Fruit fly (Drosophila melanogaster) whole organism, embryonic: Measurements from ENCODE around the gene Acp76A.

Source experiments
- B-H1 ChIP-seq: fragments of 200-800 bp; sonication (Bioruptor generic); IDR thresholded peaks from 3 replicates; pipeline ENCODE4 v1.3.6; 2022; ENCODE audit warnings: missing biosample characterization, missing genetic modification characterization
- B-H2 ChIP-seq: fragments of 200-800 bp; sonication (Bioruptor generic); optimal IDR thresholded peaks from 2 replicates; lab custom pipeline; 2018; ENCODE audit warnings: missing biosample characterization, mild to moderate bottlenecking, missing genetic modification characterization
- BEAF-32 ChIP-seq: fragments of 200-800 bp; sonication (Bioruptor generic); optimal IDR thresholded peaks from 3 replicates; lab custom pipeline; 2017; ENCODE audit warnings: missing biosample characterization, missing genetic modification characterization, mild to moderate bottlenecking, moderate library complexity, missing genetic modification reagents
- CG10543 ChIP-seq: fragments of 200-800 bp; sonication (Bioruptor generic); optimal IDR thresholded peaks from 3 replicates; lab custom pipeline; 2017; ENCODE audit warnings: missing biosample characterization, mild to moderate bottlenecking, missing genetic modification characterization, moderate library complexity
- CG10565 ChIP-seq: fragments of 200-800 bp; sonication (Bioruptor generic); optimal IDR thresholded peaks from 3 replicates; lab custom pipeline; 2016; ENCODE audit warnings: missing biosample characterization, mild to moderate bottlenecking, missing genetic modification characterization
- CG11398 ChIP-seq: fragments of 200-800 bp; sonication (Bioruptor generic); optimal IDR thresholded peaks from 2 replicates; lab custom pipeline; 2016; ENCODE audit warnings: missing biosample characterization, missing genetic modification characterization
- CG12769 ChIP-seq: fragments of 200-800 bp; sonication (Bioruptor generic); optimal IDR thresholded peaks from 2 replicates; lab custom pipeline; 2019; ENCODE audit warnings: missing biosample characterization, mild to moderate bottlenecking, missing genetic modification characterization, moderate library complexity
- CG13894 ChIP-seq: fragments of 200-800 bp; sonication (Bioruptor generic); optimal IDR thresholded peaks from 3 replicates; lab custom pipeline; 2018; ENCODE audit warnings: missing biosample characterization, mild to moderate bottlenecking, missing genetic modification characterization, moderate library complexity
- CG18011 ChIP-seq: fragments of 200-800 bp; sonication (Bioruptor generic); optimal IDR thresholded peaks from 2 replicates; lab custom pipeline; 2017; ENCODE audit warnings: missing biosample characterization, missing genetic modification characterization, mild to moderate bottlenecking, moderate library complexity, missing genotype
- CG32532 ChIP-seq: fragments of 200-800 bp; sonication (Bioruptor generic); IDR thresholded peaks from 2 replicates; pipeline ENCODE4 v1.3.6; 2022; ENCODE audit warnings: missing biosample characterization, missing genetic modification characterization
- CG4360 ChIP-seq: fragments of 200-800 bp; sonication (Bioruptor generic); IDR thresholded peaks from 2 replicates; pipeline ENCODE4 v1.3.6; 2022; ENCODE audit warnings: missing biosample characterization, missing genetic modification characterization
- CG7745 ChIP-seq: fragments of 200-800 bp; sonication (Bioruptor generic); optimal IDR thresholded peaks from 2 replicates; lab custom pipeline; 2018; ENCODE audit warnings: missing biosample characterization, mild to moderate bottlenecking, missing genetic modification characterization, moderate library complexity
- CG8359 ChIP-seq: fragments of 200-800 bp; sonication (Bioruptor generic); optimal IDR thresholded peaks from 2 replicates; lab custom pipeline; 2017; ENCODE audit warnings: missing biosample characterization, mild to moderate bottlenecking, missing genetic modification characterization, borderline replicate concordance
- CG9797 ChIP-seq: fragments of 200-800 bp; sonication (Bioruptor generic); optimal IDR thresholded peaks from 3 replicates; lab custom pipeline; 2018; ENCODE audit warnings: missing biosample characterization, mild to moderate bottlenecking, missing genetic modification characterization
- Dfd ChIP-seq, 2 experiments: fragments of >200 bp; optimal IDR thresholded peaks; 2 replicates each; lab custom pipeline; 2017; ENCODE audit warnings: missing biosample characterization in 2 of 2, missing genetic modification characterization in 2 of 2
- HLHmδ ChIP-seq: fragments of 200-800 bp; sonication (Bioruptor generic); optimal IDR thresholded peaks from 2 replicates; lab custom pipeline; 2018; ENCODE audit warnings: missing biosample characterization, mild to moderate bottlenecking, missing genetic modification characterization, moderate library complexity
- Med ChIP-seq: fragments of 200-800 bp; sonication (Bioruptor generic); peaks from one replicate; lab custom pipeline; 2016; ENCODE audit warnings: missing biosample characterization, missing genetic modification characterization, mild to moderate bottlenecking, inconsistent platforms, moderate library complexity
- Nf-YB ChIP-seq: fragments of 200-800 bp; sonication (Bioruptor generic); optimal IDR thresholded peaks from 3 replicates; lab custom pipeline; 2019; ENCODE audit warnings: missing biosample characterization, mild to moderate bottlenecking, missing genetic modification characterization, moderate library complexity
- Oaz ChIP-seq: fragments of 200-800 bp; sonication (Bioruptor generic); IDR thresholded peaks from 2 replicates; pipeline ENCODE4 v1.3.6; 2022; ENCODE audit warnings: missing biosample characterization, missing genetic modification characterization
- Pdp1 ChIP-seq, 2 experiments: fragments of 200-800 bp; sonication (Bioruptor generic); optimal IDR thresholded peaks; 3 replicates each; lab custom pipeline; 2016; ENCODE audit warnings: missing biosample characterization in 2 of 2, missing genetic modification characterization in 2 of 2, mild to moderate bottlenecking in 1 of 2, moderate library complexity in 1 of 2
- Ptx1 ChIP-seq: fragments of 200-800 bp; sonication (Bioruptor generic); IDR thresholded peaks from 2 replicates; pipeline ENCODE4 v1.3.6; 2022; ENCODE audit warnings: missing biosample characterization, missing genetic modification characterization
- Rfx ChIP-seq: fragments of 200-800 bp; sonication (Bioruptor generic); IDR thresholded peaks from 2 replicates; pipeline ENCODE4 v1.3.6; 2022; ENCODE audit warnings: missing biosample characterization, missing genetic modification characterization
- Sry-δ ChIP-seq: fragments of 200-800 bp; sonication (Bioruptor generic); optimal IDR thresholded peaks from 2 replicates; lab custom pipeline; 2016; ENCODE audit warnings: missing biosample characterization, missing genetic modification characterization
- bcd ChIP-seq: fragments of 200-800 bp; sonication (Bioruptor generic); optimal IDR thresholded peaks from 2 replicates; lab custom pipeline; 2017; ENCODE audit warnings: missing biosample characterization, mild to moderate bottlenecking, missing genetic modification characterization
- chinmo ChIP-seq: fragments of 200-800 bp; sonication (Bioruptor generic); IDR thresholded peaks from 4 replicates; pipeline ENCODE4 v1.3.6; 2022; ENCODE audit warnings: missing biosample characterization, missing genetic modification characterization; ENCODE audit not compliant: partially characterized antibody
- ci ChIP-seq: fragments of 200-800 bp; sonication (Bioruptor generic); IDR thresholded peaks from 3 replicates; pipeline ENCODE4 v1.3.6; 2022; ENCODE audit warnings: missing biosample characterization, missing genetic modification characterization
- croc ChIP-seq: fragments of 200-800 bp; sonication (Bioruptor generic); conservative IDR thresholded peaks from 3 replicates; pipeline ENCODE4 v1.3.6; 2022; ENCODE audit warnings: missing biosample characterization, missing genetic modification characterization
- crol ChIP-seq: fragments of 200-800 bp; sonication (Bioruptor generic); IDR thresholded peaks from 2 replicates; pipeline ENCODE4 v1.3.6; 2022; ENCODE audit warnings: missing biosample characterization, missing genetic modification characterization
- da ChIP-seq: fragments of 200-800 bp; sonication (Bioruptor generic); optimal IDR thresholded peaks from 2 replicates; lab custom pipeline; 2016; ENCODE audit warnings: missing biosample characterization, missing genetic modification characterization
- emc ChIP-seq: fragments of 200-800 bp; sonication (Bioruptor generic); optimal IDR thresholded peaks from 2 replicates; lab custom pipeline; 2016; ENCODE audit warnings: missing biosample characterization, missing genetic modification characterization
- eyg ChIP-seq: fragments of 200-800 bp; sonication (Bioruptor generic); optimal IDR thresholded peaks from 3 replicates; lab custom pipeline; 2016; ENCODE audit warnings: missing biosample characterization, missing genetic modification characterization
- gro ChIP-seq: fragments of 200-800 bp; sonication (Bioruptor generic); optimal IDR thresholded peaks from 2 replicates; lab custom pipeline; 2016; ENCODE audit warnings: missing biosample characterization, missing genetic modification characterization
- ham ChIP-seq: fragments of 200-800 bp; sonication (Bioruptor generic); IDR thresholded peaks from 2 replicates; pipeline ENCODE4 v1.3.6; 2022; ENCODE audit warnings: missing biosample characterization, missing genetic modification characterization
- kay ChIP-seq: fragments of 200-800 bp; sonication (Bioruptor generic); optimal IDR thresholded peaks from 2 replicates; lab custom pipeline; 2016; ENCODE audit warnings: missing biosample characterization, missing genetic modification characterization
- lov ChIP-seq, 2 experiments: fragments of 200-800 bp in 1 of 2; fragments of >200 bp in 1 of 2; sonication (Bioruptor generic) in 1 of 2; IDR thresholded peaks in 1 of 2; optimal IDR thresholded peaks in 1 of 2; 2 replicates in 1 of 2; 3 replicates in 1 of 2; pipeline versions ENCODE4 v1.3.6 to Lab custom; 2017 to 2022; ENCODE audit warnings: missing biosample characterization in 1 of 2, missing genetic modification characterization in 1 of 2
- oc ChIP-seq: fragments of 200-800 bp; sonication (Bioruptor generic); optimal IDR thresholded peaks from 2 replicates; lab custom pipeline; 2018; ENCODE audit warnings: missing biosample characterization, mild to moderate bottlenecking, missing genetic modification characterization, moderate library complexity
- pb ChIP-seq: fragments of 200-800 bp; sonication (Bioruptor generic); optimal IDR thresholded peaks from 3 replicates; lab custom pipeline; 2016; ENCODE audit warnings: missing biosample characterization, missing genetic modification characterization
- pros ChIP-seq: fragments of 200-800 bp; sonication (Bioruptor generic); optimal IDR thresholded peaks from 3 replicates; lab custom pipeline; 2019; ENCODE audit warnings: missing biosample characterization, mild to moderate bottlenecking, missing genetic modification characterization, moderate library complexity
- sd ChIP-seq: fragments of 200-800 bp; sonication (Bioruptor generic); optimal IDR thresholded peaks from 3 replicates; lab custom pipeline; 2018; ENCODE audit warnings: missing biosample characterization, mild to moderate bottlenecking, missing genetic modification characterization, moderate library complexity
- sens ChIP-seq: fragments of 200-800 bp; sonication (Bioruptor generic); peaks from one replicate; lab custom pipeline; 2016; ENCODE audit warnings: missing biosample characterization, missing genetic modification characterization
- sens-2 ChIP-seq: fragments of 200-800 bp; sonication (Bioruptor generic); IDR thresholded peaks from 2 replicates; pipeline ENCODE4 v1.3.6; 2022; ENCODE audit warnings: missing biosample characterization, missing genetic modification characterization
- sqz ChIP-seq: fragments of 200-800 bp; sonication (Bioruptor generic); optimal IDR thresholded peaks from 3 replicates; lab custom pipeline; 2018; ENCODE audit warnings: missing biosample characterization, mild to moderate bottlenecking, missing genetic modification characterization
- tup ChIP-seq: fragments of 200-800 bp; sonication (Bioruptor generic); optimal IDR thresholded peaks from 2 replicates; lab custom pipeline; 2016; ENCODE audit warnings: missing biosample characterization, mild to moderate bottlenecking, missing genetic modification characterization, moderate library complexity
- twi ChIP-seq: fragments of 200-800 bp; optimal IDR thresholded peaks from 2 replicates; lab custom pipeline; 2019; ENCODE audit warnings: missing biosample characterization, mild to moderate bottlenecking, missing genetic modification characterization, moderate library complexity
- vfl ChIP-seq: fragments of 200-800 bp; sonication (Bioruptor generic); optimal IDR thresholded peaks from 2 replicates; lab custom pipeline; 2016; ENCODE audit warnings: missing biosample characterization, missing genetic modification characterization
- zfh1 ChIP-seq: fragments of 200-800 bp; sonication (Bioruptor generic); IDR thresholded peaks from 3 replicates; pipeline ENCODE4 v1.3.6; 2022; ENCODE audit warnings: missing biosample characterization, missing genetic modification characterization

The Acp76A gene

DNA sequence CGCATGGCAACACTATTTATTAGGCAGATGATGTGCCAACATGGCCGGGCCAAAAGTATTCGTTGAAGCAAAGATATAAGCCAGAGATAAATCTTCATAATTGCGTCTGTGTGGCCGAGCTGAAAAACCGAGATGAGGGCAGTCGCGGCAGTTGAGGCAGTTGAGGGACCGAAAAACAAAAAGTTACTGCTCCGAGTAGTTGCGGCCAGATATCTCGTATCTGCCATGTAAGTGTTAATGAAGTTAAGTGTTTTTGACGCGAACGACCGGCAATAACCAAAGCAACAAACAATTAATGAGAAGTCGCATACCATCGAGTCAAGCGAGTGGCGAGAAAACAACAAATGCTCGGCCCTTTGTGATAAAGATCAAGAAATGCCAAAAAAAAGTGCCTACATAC lies 37.0 kb downstream of the Acp76A start (continued):
- TF ChIP-seq zfh1 (0 out of 3 replicates have a peak, but pooled peaks have one; percentile 22), pb (GFP tag; lab: Kevin White, UChicago) (no peak), da (GFP tag; lab: Kevin White, UChicago) (no peak), CG13894 (tag; lab: Kevin White, UChicago) (peak; percentile 12), CG10565 (no peak), crol (GFP tag; lab: Robert Waterston, UW) (peak; percentile 43; the same call in 1 of the 2 replicates)

- TF ChIP-seq B-H2 (GFP tag; lab: Kevin White, UChicago) (peak; percentile 4), Pdp1 (GFP tag; optimal IDR thresholded peaks at IDR 0.05; lab: Kevin White, UChicago) (peak in 1 of 2 experiments; percentile 23), gro (GFP tag; lab: Kevin White, UChicago) (peak; percentile 41), CG13894 (tag; lab: Kevin White, UChicago) (peak; percentile 40), sqz (GFP tag; lab: Kevin White, UChicago) (peak; percentile 22), Ptx1 (GFP tag; lab: Robert Waterston, UW) (no peak), Dfd (GFP tag; optimal IDR thresholded peaks at IDR 0.05; lab: Kevin White, UChicago) (no peak), chinmo (peak; percentile 60; the same call in 1 of the 4 replicates), Rfx (GFP tag; lab: Robert Waterston, UW) (0 out of 2 replicates have a peak, but pooled peaks have one; percentile 34), CG12769 (tag; lab: Kevin White, UChicago) (peak; percentile 44), CG32532 (no peak), sd (tag; lab: Kevin White, UChicago) (peak; percentile 86), Med (GFP tag; lab: Kevin White, UChicago) (peak; percentile 73), CG4360 (peak; percentile 71)
Measured at dm6 chr3L:19014090-19014489, 37.7 kb downstream of the Acp76A start.

DNA sequence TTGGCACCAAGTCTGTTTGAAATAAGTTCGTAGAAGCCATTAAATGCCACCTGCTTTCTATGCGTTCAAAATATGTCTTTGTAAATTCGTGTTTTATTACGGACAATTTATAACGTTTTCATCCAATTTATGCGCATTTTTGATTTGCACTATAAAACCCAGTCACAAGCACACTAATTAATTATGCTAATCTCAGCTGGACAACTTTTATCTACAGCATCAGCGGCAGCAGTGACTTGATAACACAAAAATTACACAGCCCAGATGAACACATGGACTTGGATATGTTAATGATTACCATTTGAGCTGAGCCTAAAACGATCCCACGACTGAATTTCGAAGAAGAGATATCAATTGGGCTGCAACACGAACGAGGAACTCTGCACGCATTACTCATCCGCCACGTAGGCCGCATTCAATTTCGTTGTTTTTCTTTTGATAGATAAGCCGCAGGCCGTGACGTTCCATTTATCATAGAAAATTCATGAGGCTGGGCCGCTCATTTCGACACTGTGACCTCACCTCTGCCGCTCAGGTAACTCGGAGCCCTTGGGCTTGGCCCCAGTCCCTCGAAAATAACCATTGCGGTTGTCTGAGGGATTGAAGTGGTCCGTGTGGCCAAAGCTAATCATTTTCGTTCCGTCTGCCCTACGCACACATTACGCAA lies 38.6 kb downstream of the Acp76A start:
- TF ChIP-seq BEAF-32 = no peak
- no peak for TF ChIP-seq CG4360
- no peak for TF ChIP-seq Nf-YB
- 0 out of 3 replicates have a peak, but pooled peaks have one; percentile 11 for TF ChIP-seq ci
- no peak for TF ChIP-seq B-H1 (GFP tag; lab: Robert Waterston, UW)
- peak; percentile 43 for TF ChIP-seq Med (GFP tag; lab: Kevin White, UChicago)
- no peak for TF ChIP-seq bcd
- TF ChIP-seq ham (GFP tag; lab: Robert Waterston, UW) = no peak
- TF ChIP-seq CG8359 (GFP tag; lab: Kevin White, UChicago) = no peak
- TF ChIP-seq CG9797 (GFP tag; lab: Kevin White, UChicago) = no peak
- no peak for TF ChIP-seq eyg (GFP tag; lab: Kevin White, UChicago)
- no peak for TF ChIP-seq vfl (GFP tag; lab: Kevin White, UChicago)
- TF ChIP-seq emc (GFP tag; lab: Kevin White, UChicago) = no peak
- TF ChIP-seq sens-2 (GFP tag; lab: Robert Waterston, UW) = no peak
- TF ChIP-seq CG7745 (tag; lab: Kevin White, UChicago) = no peak
- no peak for TF ChIP-seq Oaz (GFP tag; lab: Robert Waterston, UW)
- TF ChIP-seq Sry-δ (GFP tag; lab: Kevin White, UChicago) = no peak
- no peak for TF ChIP-seq tup
- no peak for TF ChIP-seq HLHmδ (GFP tag; lab: Kevin White, UChicago)
- peak; percentile 72 for TF ChIP-seq sens
- TF ChIP-seq CG18011 (GFP tag; lab: Kevin White, UChicago) = no peak
- no peak for TF ChIP-seq kay
- peak; percentile 66 for TF ChIP-seq CG10543
- TF ChIP-seq oc = peak; percentile 77
- peak; percentile 74 for TF ChIP-seq pros (GFP tag; lab: Kevin White, UChicago)
- TF ChIP-seq lov (optimal IDR thresholded peaks at IDR 0.05; lab: Kevin White, UChicago) = no peak
- no peak for TF ChIP-seq lov (GFP tag; IDR thresholded peaks at IDR 0.05; lab: Robert Waterston, UW)
- TF ChIP-seq CG11398 (GFP tag; lab: Kevin White, UChicago) = no peak
- TF ChIP-seq croc = no peak
- no peak for TF ChIP-seq twi (tag; lab: Kevin White, UChicago)
